Fruit fly (Drosophila melanogaster): ENCODE measurements around the gene CG43675.

The CG43675 gene

DNA sequence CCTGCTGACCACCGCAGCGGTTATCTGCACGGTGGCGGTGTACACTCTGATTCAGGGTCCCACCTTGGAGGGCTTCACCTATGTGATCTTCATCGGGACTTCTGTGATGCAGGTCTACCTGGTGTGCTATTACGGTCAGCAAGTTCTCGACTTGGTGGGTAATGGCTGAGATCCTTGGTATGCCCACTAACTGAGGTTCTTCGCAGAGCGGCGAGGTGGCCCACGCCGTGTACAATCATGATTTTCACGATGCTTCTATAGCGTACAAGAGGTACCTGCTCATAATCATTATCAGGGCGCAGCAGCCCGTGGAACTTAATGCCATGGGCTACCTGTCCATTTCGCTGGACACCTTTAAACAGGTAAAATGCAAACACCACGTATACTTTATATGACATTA lies 43.8 kb downstream of the CG43675 start:
- no peak for TF ChIP-seq pan (optimal IDR thresholded peaks at IDR 0.05)
- no peak for TF ChIP-seq EcR (GFP tag; optimal IDR thresholded peaks at IDR 0.05)
- TF ChIP-seq Dll (optimal IDR thresholded peaks at IDR 0.05) = no peak
- TF ChIP-seq psq (optimal IDR thresholded peaks at IDR 0.05) = no peak
- TF ChIP-seq CG8478 (optimal IDR thresholded peaks at IDR 0.05) = no peak
- no peak for TF ChIP-seq usp (GFP tag; optimal IDR thresholded peaks at IDR 0.05)

DNA sequence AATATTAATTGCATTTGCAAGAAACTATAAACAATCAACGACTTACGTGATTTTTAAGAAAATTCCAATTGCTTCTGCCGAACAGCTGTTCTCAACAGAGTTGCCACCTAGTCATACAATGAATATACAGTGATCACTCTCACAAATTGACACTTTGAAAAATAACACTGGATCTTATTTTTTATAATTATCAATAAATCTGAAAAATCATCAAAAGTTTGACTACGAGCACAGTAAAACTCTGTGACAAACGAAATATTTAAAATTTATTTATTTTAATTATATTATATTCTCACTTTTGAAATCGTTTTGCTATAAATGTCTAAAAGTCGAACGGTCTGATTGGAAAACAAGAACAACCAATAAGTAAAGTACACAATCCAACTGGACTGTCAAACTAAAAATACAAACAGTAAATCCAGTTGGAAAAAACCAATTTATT lies 44.7 kb downstream of the CG43675 start, which contains the start of gene CG34117:
Gene CG34117 (minus strand): TSS at position 103 of the 442 bp plus-strand sequence.
- TF ChIP-seq CG8478 (optimal IDR thresholded peaks at IDR 0.05) (no peak), pan (optimal IDR thresholded peaks at IDR 0.05) (no peak), psq (optimal IDR thresholded peaks at IDR 0.05) (no peak), EcR (GFP tag; optimal IDR thresholded peaks at IDR 0.05) (no peak), Dll (optimal IDR thresholded peaks at IDR 0.05) (no peak), usp (GFP tag; optimal IDR thresholded peaks at IDR 0.05) (no peak)

DNA sequence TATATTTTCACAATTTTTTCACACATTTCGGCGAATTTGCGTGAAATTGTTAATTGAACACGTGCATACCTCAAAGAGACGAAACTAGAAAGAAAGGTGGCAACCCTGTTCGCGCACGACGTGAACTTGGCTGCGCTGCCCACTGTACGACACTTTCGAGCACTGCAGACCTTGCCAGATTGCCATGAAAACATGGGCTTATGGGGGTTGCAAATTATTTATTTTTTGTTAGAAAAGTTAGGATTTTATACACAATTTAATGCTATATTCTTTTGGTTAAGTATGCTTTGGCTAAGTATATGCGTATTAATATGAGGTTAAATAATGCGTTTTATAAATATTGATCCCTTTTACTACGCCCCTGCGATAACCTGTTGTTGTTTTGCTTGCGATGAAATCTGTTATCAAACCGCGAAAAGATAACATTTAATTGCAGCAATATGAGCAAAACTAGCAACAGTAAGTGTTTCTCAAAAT lies 45.9 kb downstream of the CG43675 start, which contains the start of the genes RpL34b and CG8132:
Gene RpL34b (minus strand): TSS at position 100 of the 477 bp plus-strand sequence.
Gene CG8132 (plus strand): TSS at position 369 of the 477 bp plus-strand sequence.
- TF ChIP-seq psq (optimal IDR thresholded peaks at IDR 0.05) = no peak
- TF ChIP-seq CG8478 (optimal IDR thresholded peaks at IDR 0.05) = no peak
- no peak for TF ChIP-seq usp (GFP tag; optimal IDR thresholded peaks at IDR 0.05)
- no peak for TF ChIP-seq Dll (optimal IDR thresholded peaks at IDR 0.05)
- TF ChIP-seq EcR (GFP tag; optimal IDR thresholded peaks at IDR 0.05) = no peak
- TF ChIP-seq pan (optimal IDR thresholded peaks at IDR 0.05) = no peak

DNA sequence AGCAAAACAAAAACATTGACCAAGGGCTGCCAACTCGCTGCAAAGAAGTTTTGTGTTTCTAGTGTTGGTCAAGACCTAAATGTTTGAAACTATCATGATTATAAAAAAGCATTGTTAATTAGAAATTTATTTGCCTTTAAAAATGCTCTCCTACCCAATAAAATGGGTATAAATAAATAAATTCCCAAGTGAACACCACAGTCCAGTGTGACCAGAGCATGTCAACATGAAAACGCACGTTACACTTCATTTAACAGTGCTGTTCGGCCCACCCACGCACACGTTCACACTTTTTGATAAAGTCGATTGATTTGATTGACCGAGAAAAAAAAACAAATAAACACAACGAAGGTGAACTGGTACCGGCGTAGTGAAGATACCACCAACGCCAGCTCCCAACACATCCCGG lies 48.8 kb downstream of the CG43675 start, which contains the start of the genes CG9356, BBIP1 and CG8135:
Gene CG9356 (minus strand): TSS at position 166 of the 409 bp plus-strand sequence.
Gene BBIP1 (plus strand): TSS at position 282 of the 409 bp plus-strand sequence.
Gene CG8135 (plus strand): TSS at position 282 of the 409 bp plus-strand sequence.
- TF ChIP-seq usp (GFP tag; optimal IDR thresholded peaks at IDR 0.05) (no peak), Dll (optimal IDR thresholded peaks at IDR 0.05) (no peak), EcR (GFP tag; optimal IDR thresholded peaks at IDR 0.05) (no peak), psq (optimal IDR thresholded peaks at IDR 0.05) (no peak), pan (optimal IDR thresholded peaks at IDR 0.05) (no peak), CG8478 (optimal IDR thresholded peaks at IDR 0.05) (no peak)

DNA sequence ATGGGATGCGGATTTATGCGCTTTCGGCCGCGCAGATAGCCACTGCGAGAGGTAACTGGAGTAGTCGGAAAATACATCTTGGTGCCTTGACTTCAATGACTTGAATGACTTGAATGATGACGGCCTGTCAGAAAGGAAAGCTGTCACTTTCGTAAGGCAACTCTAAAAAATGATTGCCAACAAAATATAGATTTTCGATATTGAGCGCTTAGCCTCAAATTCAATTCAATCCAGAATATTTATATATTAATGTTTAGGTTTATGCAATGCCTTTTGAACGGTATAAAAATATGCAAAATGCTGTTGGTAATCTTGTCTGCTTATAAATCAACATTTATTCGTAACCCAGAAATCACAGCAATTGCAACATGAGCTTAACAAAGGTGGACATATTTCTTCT lies 52.8 kb downstream of the CG43675 start, which contains the start of gene CG44261:
Gene CG44261 (minus strand): TSS at position 101 of the 400 bp plus-strand sequence.
- TF ChIP-seq usp (GFP tag; optimal IDR thresholded peaks at IDR 0.05) (no peak), Dll (optimal IDR thresholded peaks at IDR 0.05) (no peak), pan (optimal IDR thresholded peaks at IDR 0.05) (no peak), psq (optimal IDR thresholded peaks at IDR 0.05) (no peak), EcR (GFP tag; optimal IDR thresholded peaks at IDR 0.05) (no peak), CG8478 (optimal IDR thresholded peaks at IDR 0.05) (no peak)

Measured in whole organism.